Worm (Caenorhabditis elegans) whole organism, L1 larva: ENCODE measurements around the gene C54F6.12.

ENCODE experiments used
- C04F5.9 ChIP-seq: sonication (generic microtip); optimal IDR thresholded peaks from 2 replicates; lab custom pipeline; 2016; ENCODE audit warnings: missing genetic modification characterization, missing compliant biosample characterization
- C16A3.4 ChIP-seq: fragments of 150-350 bp; optimal IDR thresholded peaks from 2 replicates; lab custom pipeline; 2014; ENCODE audit warnings: missing biosample characterization, missing genetic modification characterization
- C34B4.2 ChIP-seq: sonication (generic microtip); optimal IDR thresholded peaks from 2 replicates; lab custom pipeline; 2017; ENCODE audit warnings: mild to moderate bottlenecking, missing genetic modification characterization, missing compliant biosample characterization
- F16B12.6 ChIP-seq: fragments of 150-350 bp; optimal IDR thresholded peaks from 2 replicates; lab custom pipeline; 2014; ENCODE audit warnings: missing biosample characterization, missing genetic modification characterization
- ceh-90 ChIP-seq: sonication (generic microtip); optimal IDR thresholded peaks from 2 replicates; lab custom pipeline; 2016; ENCODE audit warnings: missing genetic modification characterization, missing compliant biosample characterization
- ces-1 ChIP-seq: fragments of 150-350 bp; optimal IDR thresholded peaks from 2 replicates; lab custom pipeline; 2014; ENCODE audit warnings: missing biosample characterization, missing genetic modification reagents, missing genetic modification characterization
- dsc-1 ChIP-seq: sonication (generic microtip); optimal IDR thresholded peaks from 2 replicates; lab custom pipeline; 2016; ENCODE audit warnings: mild to moderate bottlenecking, missing genetic modification characterization, missing compliant biosample characterization
- efl-1 ChIP-seq, 4 experiments: fragments of 150-350 bp; optimal IDR thresholded peaks in 3 of 4; peaks in 1 of 4; 1 replicate in 1 of 4; 2 replicates in 3 of 4; lab custom pipeline; 2014; ENCODE audit warnings: missing biosample characterization in 2 of 4, missing genetic modification characterization in 2 of 4, missing genetic modification reagents in 2 of 4
- efl-3 ChIP-seq: fragments of 200-800 bp; sonication (Bioruptor generic); optimal IDR thresholded peaks from 2 replicates; lab custom pipeline; 2018; ENCODE audit warnings: mild to moderate bottlenecking, missing genetic modification characterization, missing compliant biosample characterization
- egl-13 ChIP-seq: sonication (generic microtip); optimal IDR thresholded peaks from 2 replicates; lab custom pipeline; 2016; ENCODE audit warnings: missing genotype, missing genetic modification reagents, missing genetic modification characterization, missing compliant biosample characterization
- fkh-4 ChIP-seq: sonication (generic microtip); optimal IDR thresholded peaks from 2 replicates; lab custom pipeline; 2016; ENCODE audit warnings: missing compliant biosample characterization, missing genetic modification characterization, borderline replicate concordance
- fkh-8 ChIP-seq: sonication (generic microtip); optimal IDR thresholded peaks from 2 replicates; lab custom pipeline; 2016; ENCODE audit warnings: mild to moderate bottlenecking, missing genetic modification characterization, missing compliant biosample characterization
- grh-1 ChIP-seq: fragments of 200-800 bp; sonication (Bioruptor generic); IDR thresholded peaks from 2 replicates; pipeline ENCODE4 v1.3.6; 2022; ENCODE audit warnings: missing genetic modification reagents, missing genetic modification characterization, missing compliant biosample characterization
- hlh-4 ChIP-seq: sonication (generic microtip); optimal IDR thresholded peaks from 2 replicates; lab custom pipeline; 2016; ENCODE audit warnings: mild to moderate bottlenecking, missing genetic modification characterization, missing compliant biosample characterization
- hpl-2 ChIP-seq: fragments of 150-350 bp; optimal IDR thresholded peaks from 2 replicates; lab custom pipeline; 2014; ENCODE audit warnings: missing biosample characterization, missing genetic modification reagents, missing genetic modification characterization
- lin-35 ChIP-seq, 2 experiments: fragments of 150-350 bp; optimal IDR thresholded peaks; 2 replicates each; lab custom pipeline; 2014; ENCODE audit warnings: missing biosample characterization in 2 of 2, missing genetic modification characterization in 2 of 2, missing genetic modification reagents in 2 of 2
- nhr-11 ChIP-seq: fragments of 150-350 bp; optimal IDR thresholded peaks from 2 replicates; lab custom pipeline; 2014; ENCODE audit warnings: missing biosample characterization, missing genetic modification characterization
- nhr-12 ChIP-seq: sonication (generic microtip); optimal IDR thresholded peaks from 2 replicates; lab custom pipeline; 2017; ENCODE audit warnings: missing biosample characterization, missing genetic modification characterization
- nhr-19 ChIP-seq: fragments of 200-800 bp; sonication (Bioruptor generic); conservative IDR thresholded peaks from 2 replicates; pipeline ENCODE4 v1.3.6; 2022; ENCODE audit warnings: missing genetic modification characterization, missing compliant biosample characterization
- nhr-237 ChIP-seq: fragments of 150-350 bp; optimal IDR thresholded peaks from 2 replicates; lab custom pipeline; 2014; ENCODE audit warnings: missing biosample characterization, missing genetic modification characterization
- nhr-47 ChIP-seq: sonication (generic microtip); optimal IDR thresholded peaks from 2 replicates; lab custom pipeline; 2016; ENCODE audit warnings: mild to moderate bottlenecking, missing genetic modification characterization, moderate library complexity, missing compliant biosample characterization
- nhr-71 ChIP-seq: sonication (generic microtip); optimal IDR thresholded peaks from 2 replicates; lab custom pipeline; 2016; ENCODE audit warnings: mild to moderate bottlenecking, missing genetic modification characterization, moderate library complexity, missing compliant biosample characterization
- nhr-76 ChIP-seq: sonication (generic microtip); optimal IDR thresholded peaks from 2 replicates; lab custom pipeline; 2017; ENCODE audit warnings: missing biosample characterization, missing genetic modification characterization
- nhr-84 ChIP-seq: sonication (generic microtip); optimal IDR thresholded peaks from 2 replicates; lab custom pipeline; 2017; ENCODE audit warnings: missing biosample characterization, missing genetic modification characterization
- nhr-85 ChIP-seq: sonication (generic microtip); peaks from one replicate; lab custom pipeline; 2016; ENCODE audit warnings: missing genetic modification characterization, inconsistent platforms, missing compliant biosample characterization
- nhr-90 ChIP-seq: sonication (generic microtip); optimal IDR thresholded peaks from 2 replicates; lab custom pipeline; 2016; ENCODE audit warnings: mild to moderate bottlenecking, missing genetic modification characterization, missing compliant biosample characterization; ENCODE audit not compliant: poor library complexity
- pqm-1 ChIP-seq: sonication (generic microtip); optimal IDR thresholded peaks from 3 replicates; lab custom pipeline; 2017; ENCODE audit warnings: missing biosample characterization, missing genetic modification characterization
- rnt-1 ChIP-seq: sonication (generic microtip); optimal IDR thresholded peaks from 2 replicates; lab custom pipeline; 2016; ENCODE audit warnings: mild to moderate bottlenecking, missing genetic modification characterization, moderate library complexity, missing compliant biosample characterization
- snu-23 ChIP-seq: sonication (generic microtip); optimal IDR thresholded peaks from 2 replicates; lab custom pipeline; 2016; ENCODE audit warnings: missing genetic modification characterization, missing compliant biosample characterization
- sox-4 ChIP-seq: sonication (generic microtip); optimal IDR thresholded peaks from 2 replicates; lab custom pipeline; 2016; ENCODE audit warnings: missing genetic modification characterization, missing compliant biosample characterization
- sup-37 ChIP-seq: fragments of 200-800 bp; sonication (Bioruptor generic); optimal IDR thresholded peaks from 2 replicates; lab custom pipeline; 2018; ENCODE audit warnings: mild to moderate bottlenecking, missing genetic modification characterization, missing compliant biosample characterization
- swsn-7 ChIP-seq: sonication (generic microtip); optimal IDR thresholded peaks from 2 replicates; lab custom pipeline; 2016; ENCODE audit warnings: missing genetic modification characterization, missing compliant biosample characterization
- tbx-2 ChIP-seq: sonication (generic microtip); optimal IDR thresholded peaks from 2 replicates; lab custom pipeline; 2016; ENCODE audit warnings: missing genetic modification characterization, missing compliant biosample characterization
- unc-130 ChIP-seq: fragments of 150-350 bp; optimal IDR thresholded peaks from 2 replicates; lab custom pipeline; 2017; ENCODE audit warnings: missing biosample characterization, missing genetic modification characterization, inconsistent platforms
- xbp-1 ChIP-seq: sonication (generic microtip); optimal IDR thresholded peaks from 2 replicates; lab custom pipeline; 2016; ENCODE audit warnings: missing genetic modification characterization, missing compliant biosample characterization
- zag-1 ChIP-seq: fragments of 150-350 bp; optimal IDR thresholded peaks from 2 replicates; lab custom pipeline; 2014; ENCODE audit warnings: missing biosample characterization, missing genetic modification characterization
- ztf-11 ChIP-seq, 2 experiments: sonication (generic microtip); optimal IDR thresholded peaks; 2 replicates each; lab custom pipeline; 2016 to 2017; ENCODE audit warnings: missing genetic modification characterization in 2 of 2, missing biosample characterization in 1 of 2, missing compliant biosample characterization in 1 of 2

The C54F6.12 gene

DNA sequence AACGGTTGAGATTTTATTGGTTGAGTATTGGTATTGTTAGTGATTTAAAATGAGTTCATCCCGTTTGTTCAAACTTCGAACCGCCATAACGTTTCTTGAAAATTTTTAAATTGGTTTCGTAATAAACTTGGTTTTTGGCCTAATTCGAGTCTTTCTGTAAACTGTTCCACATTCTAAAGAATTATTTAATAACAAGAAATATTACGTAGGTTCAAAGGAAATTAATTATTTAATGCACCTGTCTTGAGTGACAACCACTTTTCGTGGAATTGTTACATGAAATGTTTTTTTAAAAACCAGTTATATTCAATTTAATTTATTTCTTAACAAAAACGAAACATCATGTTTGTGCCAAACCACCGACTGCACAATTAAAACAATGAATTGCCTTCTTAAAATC, 36.7 kb downstream of the C54F6.12 start:
- TF ChIP-seq nhr-47 (tag; lab: Kevin White, UChicago) (peak; percentile 25), hlh-4 (peak; percentile 96), nhr-237 (tag; lab: Kevin White, UChicago) (no peak), nhr-71 (tag; lab: Kevin White, UChicago) (peak; percentile 40), xbp-1 (tag; lab: Kevin White, UChicago) (no peak)

DNA sequence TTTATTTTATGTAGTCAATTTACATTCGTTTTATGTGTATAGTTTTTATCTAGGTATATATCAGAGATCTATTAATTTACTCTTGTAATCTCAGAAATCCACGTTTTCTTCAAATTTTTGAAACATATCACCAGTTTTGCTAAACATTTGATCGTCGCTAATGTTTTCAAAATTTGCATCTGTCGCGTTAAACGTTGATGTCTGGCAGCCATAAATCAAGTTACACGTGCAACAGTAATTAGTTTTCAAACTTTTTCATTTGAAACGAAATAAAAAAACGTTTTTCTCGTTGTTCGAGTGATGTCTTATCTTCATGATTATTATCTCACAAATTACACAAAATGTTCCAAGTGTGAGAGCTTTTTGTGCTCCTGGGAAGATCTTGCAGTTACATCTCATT, 40.5 kb downstream of the C54F6.12 start, which contains the start of gene srh-79:
Gene srh-79, plus strand, starts transcription at position 301 of the 400 bp plus-strand sequence.
- TF ChIP-seq egl-13 (tag; lab: Kevin White, UChicago): no peak
- TF ChIP-seq lin-35 (GFP tag; optimal IDR thresholded peaks at IDR 0.05; lab: Kevin White, UChicago): no peak
- no peak for TF ChIP-seq F16B12.6
- TF ChIP-seq tbx-2 (tag; lab: Kevin White, UChicago): no peak
- TF ChIP-seq pqm-1 (tag; lab: Kevin White, UChicago): no peak
- no peak for TF ChIP-seq dsc-1
- no peak for TF ChIP-seq unc-130 (tag; lab: Kevin White, UChicago)
- no peak for TF ChIP-seq swsn-7 (tag; lab: Kevin White, UChicago)
- no peak for TF ChIP-seq ceh-90 (tag; lab: Kevin White, UChicago)
- no peak for TF ChIP-seq ces-1 (GFP tag; lab: Kevin White, UChicago)
- no peak for TF ChIP-seq nhr-12
- no peak for TF ChIP-seq nhr-71 (tag; lab: Kevin White, UChicago)
- no peak for TF ChIP-seq xbp-1 (tag; lab: Kevin White, UChicago)
- TF ChIP-seq fkh-4 (tag; lab: Kevin White, UChicago): no peak
- no peak for TF ChIP-seq nhr-90 (tag; lab: Kevin White, UChicago)
- TF ChIP-seq efl-3 (GFP tag; lab: Kevin White, UChicago): no peak
- TF ChIP-seq C04F5.9: no peak
- no peak for TF ChIP-seq snu-23 (GFP tag; lab: Kevin White, UChicago)
- TF ChIP-seq grh-1: no peak
- no peak for TF ChIP-seq zag-1 (tag; lab: Kevin White, UChicago)

DNA sequence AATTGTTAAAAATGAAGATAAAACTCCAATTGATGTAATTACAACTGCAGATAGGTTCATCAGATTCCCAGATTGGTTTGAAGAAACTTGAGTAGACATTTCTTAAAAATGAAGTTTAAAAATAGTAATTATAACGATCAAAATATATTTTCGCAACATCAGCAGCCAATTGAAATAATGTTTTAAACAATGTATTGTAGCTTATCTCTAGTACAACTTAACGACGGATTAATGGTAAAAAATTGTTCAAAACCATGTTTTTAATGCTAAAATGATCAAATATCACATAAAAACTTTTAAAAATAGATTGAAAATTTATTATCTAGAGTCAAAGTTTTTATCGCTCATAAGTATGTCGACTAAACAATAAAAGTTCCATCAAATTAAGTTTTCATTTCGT, 42.7 kb downstream of the C54F6.12 start, which contains the start of gene srbc-11:
Gene srbc-11, minus strand, starts transcription at position 101 of the 400 bp plus-strand sequence.
- no peak for TF ChIP-seq sup-37 (GFP tag; lab: Kevin White, UChicago)
- TF ChIP-seq C16A3.4 (tag; lab: Kevin White, UChicago): no peak
- no peak for TF ChIP-seq nhr-11 (tag; lab: Kevin White, UChicago)
- TF ChIP-seq nhr-85: no peak
- TF ChIP-seq snu-23 (GFP tag; lab: Kevin White, UChicago): no peak
- TF ChIP-seq nhr-237 (tag; lab: Kevin White, UChicago): no peak
- TF ChIP-seq C34B4.2: no peak
- TF ChIP-seq unc-130 (tag; lab: Kevin White, UChicago): no peak
- no peak for TF ChIP-seq xbp-1 (tag; lab: Kevin White, UChicago)
- no peak for TF ChIP-seq nhr-76

DNA sequence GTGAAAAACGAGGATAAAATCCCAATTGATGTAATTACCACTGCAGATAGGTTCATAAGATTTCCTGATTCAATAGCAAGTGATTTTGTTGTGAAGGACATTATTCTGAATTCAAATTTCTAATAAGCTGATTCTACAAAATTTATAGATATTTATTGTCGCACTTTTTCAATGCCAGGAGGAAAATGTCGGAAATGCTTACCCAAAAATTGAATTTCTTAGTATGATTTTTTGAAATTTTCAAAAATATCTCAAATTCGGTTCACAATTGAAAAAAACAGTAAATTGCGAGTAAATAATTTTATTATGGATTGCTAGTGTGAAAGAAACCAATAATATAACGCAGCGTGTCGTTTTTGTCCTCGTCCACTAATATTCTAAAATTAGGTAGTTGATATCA, 45.0 kb downstream of the C54F6.12 start, which contains the start of gene srbc-10:
Gene srbc-10, minus strand, starts transcription at position 101 of the 400 bp plus-strand sequence.
- TF ChIP-seq fkh-8 (tag; lab: Kevin White, UChicago) (no peak), efl-1 (optimal IDR thresholded peaks at IDR 0.05; lab: Kevin White, UChicago) (no peak), efl-1 (GFP tag; optimal IDR thresholded peaks at IDR 0.05 in 1 of 2; lab: Kevin White, UChicago) (peak in 1 of 2 experiments; percentile 55)

DNA sequence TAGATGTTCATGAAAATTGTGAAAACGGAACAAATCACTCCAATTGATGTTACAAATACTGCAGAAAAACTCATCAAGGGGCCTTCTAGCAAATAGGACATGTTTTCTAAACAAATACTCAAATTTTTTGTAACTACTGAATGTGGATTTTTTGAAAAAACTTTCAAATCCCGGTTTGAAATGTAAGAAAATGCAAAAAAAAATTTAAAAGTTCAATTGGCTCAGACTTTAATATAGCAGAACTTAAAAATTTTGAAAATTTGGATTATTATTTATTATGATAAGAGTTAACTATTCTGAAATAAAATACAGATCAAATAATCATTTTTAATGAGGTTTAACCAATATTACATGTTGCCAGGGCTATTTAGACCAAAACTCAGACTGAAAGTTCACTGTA, 47.6 kb downstream of the C54F6.12 start, which contains the start of gene srbc-9:
Gene srbc-9, minus strand, starts transcription at position 101 of the 400 bp plus-strand sequence.
- TF ChIP-seq nhr-19 (GFP tag; lab: Robert Waterston, UW): no peak
- TF ChIP-seq fkh-4 (tag; lab: Kevin White, UChicago): no peak
- no peak for TF ChIP-seq rnt-1 (tag; lab: Kevin White, UChicago)
- TF ChIP-seq hpl-2 (GFP tag; lab: Kevin White, UChicago): no peak
- no peak for TF ChIP-seq ces-1 (GFP tag; lab: Kevin White, UChicago)
- no peak for TF ChIP-seq nhr-84 (tag; lab: Kevin White, UChicago)
- no peak for TF ChIP-seq sox-4 (tag; lab: Kevin White, UChicago)
- no peak for TF ChIP-seq ztf-11 (tag; optimal IDR thresholded peaks at IDR 0.05; lab: Kevin White, UChicago)
- TF ChIP-seq, all 84 proteins: peak for 0
